Fruit fly (Drosophila melanogaster) whole organism, embryonic: ENCODE results near the gene CG3529.

ENCODE experiments used
- Atf3 ChIP-seq: fragments of 200-800 bp; sonication (Bioruptor generic); optimal IDR thresholded peaks from 3 replicates; lab custom pipeline; 2016; ENCODE audit warnings: missing biosample characterization, missing genetic modification characterization
- CG10209 ChIP-seq: fragments of 200-800 bp; sonication (Bioruptor generic); optimal IDR thresholded peaks from 3 replicates; lab custom pipeline; 2017; ENCODE audit warnings: missing biosample characterization, mild to moderate bottlenecking, missing genetic modification characterization, missing genetic modification reagents
- CG10654 ChIP-seq: fragments of 200-800 bp; sonication (Bioruptor generic); optimal IDR thresholded peaks from 2 replicates; lab custom pipeline; 2016; ENCODE audit warnings: missing biosample characterization, missing genetic modification characterization
- CG11504 ChIP-seq: fragments of 200-800 bp; sonication (Bioruptor generic); optimal IDR thresholded peaks from 3 replicates; lab custom pipeline; 2019; ENCODE audit warnings: missing biosample characterization, mild to moderate bottlenecking, missing genetic modification characterization, moderate library complexity
- CG12071 ChIP-seq: fragments of 200-800 bp; sonication (Bioruptor generic); optimal IDR thresholded peaks from 3 replicates; lab custom pipeline; 2018; ENCODE audit warnings: missing biosample characterization, mild to moderate bottlenecking, missing genetic modification characterization
- CG12104 ChIP-seq: fragments of 200-800 bp; sonication (Bioruptor generic); optimal IDR thresholded peaks from 3 replicates; lab custom pipeline; 2016; ENCODE audit warnings: missing biosample characterization, missing genetic modification characterization
- CG12299 ChIP-seq: fragments of 200-800 bp; sonication (Bioruptor generic); optimal IDR thresholded peaks from 2 replicates; lab custom pipeline; 2018; ENCODE audit warnings: missing biosample characterization, mild to moderate bottlenecking, missing genetic modification characterization
- CG1233 ChIP-seq: fragments of 200-800 bp; sonication (Bioruptor generic); optimal IDR thresholded peaks from 4 replicates; lab custom pipeline; 2018; ENCODE audit warnings: missing biosample characterization, mild to moderate bottlenecking, missing genetic modification characterization
- CG13296 ChIP-seq: fragments of 200-800 bp; sonication (Bioruptor generic); optimal IDR thresholded peaks from 3 replicates; lab custom pipeline; 2018; ENCODE audit warnings: missing biosample characterization, mild to moderate bottlenecking, missing genetic modification characterization
- CG13424 ChIP-seq: fragments of 200-800 bp; sonication (Bioruptor generic); optimal IDR thresholded peaks from 2 replicates; lab custom pipeline; 2019; ENCODE audit warnings: missing biosample characterization, mild to moderate bottlenecking, missing genetic modification characterization, moderate library complexity
- CG14710 ChIP-seq: fragments of 200-800 bp; sonication (Bioruptor generic); optimal IDR thresholded peaks from 3 replicates; lab custom pipeline; 2019; ENCODE audit warnings: missing biosample characterization, mild to moderate bottlenecking, missing genetic modification characterization, moderate library complexity
- CG17829 ChIP-seq: fragments of 200-800 bp; optimal IDR thresholded peaks from 2 replicates; lab custom pipeline; 2019; ENCODE audit warnings: missing biosample characterization, mild to moderate bottlenecking, missing genetic modification characterization, moderate library complexity
- CG1832 ChIP-seq: fragments of 200-800 bp; sonication (Bioruptor generic); optimal IDR thresholded peaks from 2 replicates; lab custom pipeline; 2017; ENCODE audit warnings: missing biosample characterization, mild to moderate bottlenecking, missing genetic modification characterization, inconsistent platforms
- CG2129 ChIP-seq: fragments of 200-800 bp; sonication (Bioruptor generic); IDR thresholded peaks from 2 replicates; pipeline ENCODE4 v1.3.6; 2022; ENCODE audit warnings: missing biosample characterization, missing genetic modification characterization; ENCODE audit not compliant: partially characterized antibody
- CG2875 ChIP-seq: fragments of 200-800 bp; sonication (Bioruptor generic); optimal IDR thresholded peaks from 2 replicates; lab custom pipeline; 2017; ENCODE audit warnings: missing biosample characterization, mild to moderate bottlenecking, missing genetic modification characterization, missing genetic modification reagents
- CG31224 ChIP-seq: fragments of 200-800 bp; sonication (Bioruptor generic); IDR thresholded peaks from 2 replicates; pipeline ENCODE4 v1.3.6; 2022; ENCODE audit warnings: missing biosample characterization, missing genetic modification characterization
- CG31388 ChIP-seq: fragments of 200-800 bp; sonication (Bioruptor generic); optimal IDR thresholded peaks from 2 replicates; lab custom pipeline; 2016; ENCODE audit warnings: missing biosample characterization, missing genetic modification characterization
- CG32532 ChIP-seq: fragments of 200-800 bp; sonication (Bioruptor generic); IDR thresholded peaks from 2 replicates; pipeline ENCODE4 v1.3.6; 2022; ENCODE audit warnings: missing biosample characterization, missing genetic modification characterization
- CG34376 ChIP-seq: fragments of 200-800 bp; sonication (Bioruptor generic); optimal IDR thresholded peaks from 2 replicates; lab custom pipeline; 2018; ENCODE audit warnings: missing biosample characterization, mild to moderate bottlenecking, missing genetic modification characterization
- CG4424 ChIP-seq: fragments of 200-800 bp; sonication (Bioruptor generic); optimal IDR thresholded peaks from 3 replicates; lab custom pipeline; 2016; ENCODE audit warnings: missing biosample characterization, missing genetic modification characterization
- CG5180 ChIP-seq: fragments of 200-800 bp; sonication (Bioruptor generic); optimal IDR thresholded peaks from 3 replicates; lab custom pipeline; 2017; ENCODE audit warnings: missing biosample characterization, missing genetic modification characterization, mild to moderate bottlenecking, moderate library complexity, missing genetic modification reagents
- CG6683 ChIP-seq: fragments of 200-800 bp; sonication (Bioruptor generic); optimal IDR thresholded peaks from 2 replicates; lab custom pipeline; 2017; ENCODE audit warnings: missing biosample characterization, mild to moderate bottlenecking, missing genetic modification characterization, missing genetic modification reagents
- CG6689 ChIP-seq: fragments of 200-800 bp; sonication (Bioruptor generic); IDR thresholded peaks from 2 replicates; pipeline ENCODE4 v1.3.6; 2022; ENCODE audit warnings: missing biosample characterization, missing genetic modification characterization
- CG7357 ChIP-seq: fragments of 200-800 bp; sonication (Bioruptor generic); IDR thresholded peaks from 3 replicates; pipeline ENCODE4 v1.3.6; 2022; ENCODE audit warnings: missing biosample characterization, missing genetic modification characterization
- CG7987 ChIP-seq: fragments of 200-800 bp; sonication (Bioruptor generic); optimal IDR thresholded peaks from 2 replicates; lab custom pipeline; 2018; ENCODE audit warnings: missing biosample characterization, mild to moderate bottlenecking, missing genetic modification characterization, moderate library complexity
- CG8924 ChIP-seq: fragments of 200-800 bp; optimal IDR thresholded peaks from 3 replicates; lab custom pipeline; 2019; ENCODE audit warnings: missing biosample characterization, mild to moderate bottlenecking, missing genetic modification characterization, moderate library complexity
- Dfd ChIP-seq, 2 experiments: fragments of >200 bp; optimal IDR thresholded peaks; 2 replicates each; lab custom pipeline; 2017; ENCODE audit warnings: missing biosample characterization in 2 of 2, missing genetic modification characterization in 2 of 2
- Hr39 ChIP-seq: fragments of >200 bp; optimal IDR thresholded peaks from 2 replicates; lab custom pipeline; 2017
- Neu2 ChIP-seq: fragments of 200-800 bp; sonication (Bioruptor generic); optimal IDR thresholded peaks from 3 replicates; lab custom pipeline; 2016; ENCODE audit warnings: missing biosample characterization, missing genetic modification characterization, borderline replicate concordance
- Oli ChIP-seq: fragments of 200-800 bp; sonication (Bioruptor generic); optimal IDR thresholded peaks from 2 replicates; lab custom pipeline; 2018; ENCODE audit warnings: missing biosample characterization, mild to moderate bottlenecking, missing genetic modification characterization, moderate library complexity
- Pdp1 ChIP-seq, 2 experiments: fragments of 200-800 bp; sonication (Bioruptor generic); optimal IDR thresholded peaks; 3 replicates each; lab custom pipeline; 2016; ENCODE audit warnings: missing biosample characterization in 2 of 2, missing genetic modification characterization in 2 of 2, mild to moderate bottlenecking in 1 of 2, moderate library complexity in 1 of 2
- Rx ChIP-seq: fragments of 200-800 bp; sonication (Bioruptor generic); IDR thresholded peaks from 2 replicates; pipeline ENCODE4 v1.3.6; 2022; ENCODE audit warnings: missing biosample characterization, missing genetic modification characterization
- Side ChIP-seq: fragments of 200-800 bp; sonication (Bioruptor generic); optimal IDR thresholded peaks from 2 replicates; lab custom pipeline; 2016; ENCODE audit warnings: missing biosample characterization, missing genetic modification characterization
- Six4 ChIP-seq: fragments of 200-800 bp; sonication (Bioruptor generic); optimal IDR thresholded peaks from 2 replicates; lab custom pipeline; 2016; ENCODE audit warnings: missing biosample characterization, missing genetic modification characterization
- Stat92E ChIP-seq, 3 experiments: fragments of >200 bp in 2 of 3; fragments of 200-800 bp in 1 of 3; sonication (Bioruptor generic) in 1 of 3; optimal IDR thresholded peaks; 2 replicates each; lab custom pipeline; 2017 to 2019; ENCODE audit warnings: missing biosample characterization in 3 of 3, missing genetic modification characterization in 3 of 3, mild to moderate bottlenecking in 1 of 3, moderate library complexity in 1 of 3
- bab2 ChIP-seq: fragments of 200-800 bp; sonication (Bioruptor generic); optimal IDR thresholded peaks from 2 replicates; lab custom pipeline; 2016; ENCODE audit warnings: missing biosample characterization, missing genetic modification characterization
- bcd ChIP-seq: fragments of 200-800 bp; sonication (Bioruptor generic); optimal IDR thresholded peaks from 2 replicates; lab custom pipeline; 2017; ENCODE audit warnings: missing biosample characterization, mild to moderate bottlenecking, missing genetic modification characterization
- fd102C ChIP-seq: fragments of 200-800 bp; sonication (Bioruptor generic); optimal IDR thresholded peaks from 2 replicates; lab custom pipeline; 2018; ENCODE audit warnings: missing biosample characterization, mild to moderate bottlenecking, missing genetic modification characterization, moderate library complexity
- gcm2 ChIP-seq: fragments of 200-800 bp; sonication (Bioruptor generic); optimal IDR thresholded peaks from 2 replicates; lab custom pipeline; 2016; ENCODE audit warnings: missing biosample characterization, missing genetic modification characterization
- kni ChIP-seq: fragments of 200-800 bp; sonication (Bioruptor generic); optimal IDR thresholded peaks from 3 replicates; lab custom pipeline; 2017; ENCODE audit warnings: mild to moderate bottlenecking, missing biosample characterization, missing genetic modification reagents, missing genetic modification characterization
- mirr ChIP-seq: fragments of 200-800 bp; sonication (Bioruptor generic); optimal IDR thresholded peaks from 3 replicates; lab custom pipeline; 2018; ENCODE audit warnings: missing biosample characterization, mild to moderate bottlenecking, missing genetic modification characterization
- nerfin-2 ChIP-seq: fragments of 200-800 bp; sonication (Bioruptor generic); IDR thresholded peaks from 2 replicates; pipeline ENCODE4 v1.3.6; 2022; ENCODE audit warnings: missing biosample characterization, missing genetic modification characterization; ENCODE audit not compliant: partially characterized antibody
- pb ChIP-seq: fragments of 200-800 bp; sonication (Bioruptor generic); optimal IDR thresholded peaks from 3 replicates; lab custom pipeline; 2016; ENCODE audit warnings: missing biosample characterization, missing genetic modification characterization
- rib ChIP-seq: fragments of 200-800 bp; sonication (Bioruptor generic); IDR thresholded peaks from 2 replicates; pipeline ENCODE4 v1.3.6; 2022; ENCODE audit warnings: missing biosample characterization, missing genetic modification characterization
- sc ChIP-seq, 3 experiments: fragments of >200 bp in 2 of 3; fragments of 200-800 bp in 1 of 3; sonication (Bioruptor generic) in 1 of 3; optimal IDR thresholded peaks; 2 replicates in 2 of 3; 3 replicates in 1 of 3; lab custom pipeline; 2017; ENCODE audit warnings: mild to moderate bottlenecking in 1 of 3, missing biosample characterization in 1 of 3, missing genetic modification characterization in 1 of 3, missing genetic modification reagents in 1 of 3
- slp2 ChIP-seq: fragments of 200-800 bp; sonication (Bioruptor generic); optimal IDR thresholded peaks from 2 replicates; lab custom pipeline; 2016; ENCODE audit warnings: missing biosample characterization, missing genetic modification characterization
- sna ChIP-seq: fragments of 200-800 bp; sonication (Bioruptor generic); IDR thresholded peaks from 2 replicates; pipeline ENCODE4 v1.3.6; 2022; ENCODE audit warnings: missing biosample characterization, missing genetic modification characterization; ENCODE audit not compliant: partially characterized antibody
- ssp ChIP-seq: fragments of 200-800 bp; sonication (Bioruptor generic); IDR thresholded peaks from 2 replicates; pipeline ENCODE4 v1.3.6; 2022; ENCODE audit warnings: missing biosample characterization, missing genetic modification characterization
- unpg ChIP-seq: fragments of 200-800 bp; sonication (Bioruptor generic); optimal IDR thresholded peaks from 3 replicates; lab custom pipeline; 2018; ENCODE audit warnings: missing biosample characterization, mild to moderate bottlenecking, missing genetic modification characterization, moderate library complexity
- wdn ChIP-seq: fragments of 200-800 bp; sonication (Bioruptor generic); IDR thresholded peaks from 2 replicates; pipeline ENCODE4 v1.3.6; 2022; ENCODE audit warnings: missing biosample characterization, missing genetic modification characterization

The CG3529 gene

dm6 chr3L:9398435-9398981 lies 48.2 kb upstream of the CG3529 start (continued):
- TF ChIP-seq sc (optimal IDR thresholded peaks at IDR 0.05; lab: Kevin White, UChicago) = no peak
- no peak for TF ChIP-seq sc (GFP tag; optimal IDR thresholded peaks at IDR 0.05; lab: Kevin White, UChicago)
- TF ChIP-seq unpg = no peak
- no peak for TF ChIP-seq CG10209 (GFP tag; lab: Kevin White, UChicago)
- TF ChIP-seq Pdp1 (GFP tag; optimal IDR thresholded peaks at IDR 0.05; lab: Kevin White, UChicago) = no peak
- no peak for TF ChIP-seq CG34376
- no peak for TF ChIP-seq bab2
- TF ChIP-seq CG12071 (GFP tag; lab: Kevin White, UChicago) = no peak
- TF ChIP-seq ssp (GFP tag; lab: Robert Waterston, UW) = no peak
- TF ChIP-seq slp2 = no peak
- no peak for TF ChIP-seq Rx (GFP tag; lab: Robert Waterston, UW)
- no peak for TF ChIP-seq CG8924 (tag; lab: Kevin White, UChicago)
- no peak for TF ChIP-seq CG12104 (GFP tag; lab: Kevin White, UChicago)
- TF ChIP-seq CG31388 (GFP tag; lab: Kevin White, UChicago) = no peak
- TF ChIP-seq wdn = no peak
- TF ChIP-seq CG11504 (tag; lab: Kevin White, UChicago) = peak; percentile 14
- no peak for TF ChIP-seq CG2875
- no peak for TF ChIP-seq kni (GFP tag; lab: Kevin White, UChicago)
- no peak for TF ChIP-seq pb (GFP tag; lab: Kevin White, UChicago)
- TF ChIP-seq CG6689 (GFP tag; lab: Robert Waterston, UW) = no peak
- TF ChIP-seq CG2129 (GFP tag; lab: Robert Waterston, UW) = no peak
- peak; percentile 37 for TF ChIP-seq CG32532 (GFP tag; lab: Robert Waterston, UW)
- no peak for TF ChIP-seq gcm2
- TF ChIP-seq CG5180 (GFP tag; lab: Kevin White, UChicago) = peak; percentile 18
- TF ChIP-seq CG13424 (tag; lab: Kevin White, UChicago) = no peak
- TF ChIP-seq nerfin-2 = no peak
- TF ChIP-seq Neu2 (GFP tag; lab: Kevin White, UChicago) = no peak
- TF ChIP-seq CG31224 (GFP tag; lab: Robert Waterston, UW) = no peak
- TF ChIP-seq CG10654 = peak; percentile 1
- no peak for TF ChIP-seq rib (GFP tag; lab: Robert Waterston, UW)
- TF ChIP-seq CG1832 (GFP tag; lab: Kevin White, UChicago) = no peak
- TF ChIP-seq sna (GFP tag; lab: Robert Waterston, UW) = no peak
- no peak for TF ChIP-seq Six4
- TF ChIP-seq Hr39 (lab: Kevin White, UChicago) = no peak
- no peak for TF ChIP-seq Oli
- TF ChIP-seq CG1233 (GFP tag; lab: Kevin White, UChicago) = no peak
- no peak for TF ChIP-seq CG14710 (tag; lab: Kevin White, UChicago)
- TF ChIP-seq CG13296 (GFP tag; lab: Kevin White, UChicago) = no peak
- TF ChIP-seq CG7357 = peak; percentile 39; the same call in 1 of the 3 replicates
- peak; percentile 15 for TF ChIP-seq bcd (GFP tag; lab: Kevin White, UChicago)
- TF ChIP-seq CG17829 (tag; lab: Kevin White, UChicago) = no peak
- TF ChIP-seq Side = no peak
- no peak for TF ChIP-seq mirr
- peak; percentile 25 for TF ChIP-seq CG4424
- TF ChIP-seq Atf3 (GFP tag; lab: Kevin White, UChicago) = no peak
- no peak for TF ChIP-seq Stat92E (GFP tag; optimal IDR thresholded peaks at IDR 0.05; lab: Kevin White, UChicago)
- no peak for TF ChIP-seq CG12299
- TF ChIP-seq CG6683 (GFP tag; lab: Kevin White, UChicago) = no peak
- no peak for TF ChIP-seq fd102C (GFP tag; lab: Kevin White, UChicago)
- TF ChIP-seq Dfd (GFP tag; optimal IDR thresholded peaks at IDR 0.05; lab: Kevin White, UChicago) = no peak
- TF ChIP-seq CG7987 (GFP tag; lab: Kevin White, UChicago) = no peak
